Fruit fly (Drosophila melanogaster): ENCODE measurements around the gene Scp2.

- TF ChIP-seq Sp1 (GFP tag; optimal IDR thresholded peaks at IDR 0.05) = no peak
- no peak for TF ChIP-seq Myc (optimal IDR thresholded peaks at IDR 0.05)
- no peak for TF ChIP-seq h (GFP tag; optimal IDR thresholded peaks at IDR 0.05)
- no peak for TF ChIP-seq CG32264 (GFP tag; optimal IDR thresholded peaks at IDR 0.05)
- no peak for TF ChIP-seq OdsH (GFP tag; optimal IDR thresholded peaks at IDR 0.05)
- no peak for TF ChIP-seq Abd-B (GFP tag; optimal IDR thresholded peaks at IDR 0.05)
- no peak for TF ChIP-seq brk (GFP tag; optimal IDR thresholded peaks at IDR 0.05)
Observed at dm6 chr3R:16525555-16525954, 57.9 kb downstream of the Scp2 start.
